Worm (Caenorhabditis elegans) whole organism, young adult: Measurements from ENCODE around the gene ifet-1.

ENCODE experiments used
- B0019.2 ChIP-seq: fragments of 200-800 bp; sonication (Bioruptor generic); conservative IDR thresholded peaks from 2 replicates; pipeline ENCODE4 v1.3.6; 2022; ENCODE audit warnings: missing genetic modification reagents, missing genetic modification characterization, missing compliant biosample characterization
- B0035.1 ChIP-seq: sonication (generic microtip); optimal IDR thresholded peaks from 2 replicates; lab custom pipeline; 2016; ENCODE audit warnings: missing genetic modification characterization, mild to moderate bottlenecking, missing compliant biosample characterization, missing genotype, missing genetic modification reagents
- B0336.3 ChIP-seq: fragments of 200-800 bp; sonication (Bioruptor generic); IDR thresholded peaks from 2 replicates; pipeline ENCODE4 v1.3.6; 2022; ENCODE audit warnings: missing genetic modification characterization, missing compliant biosample characterization
- C06A6.2 ChIP-seq: fragments of 200-800 bp; sonication (Bioruptor generic); conservative IDR thresholded peaks from 2 replicates; pipeline ENCODE4 v1.3.6; 2022; ENCODE audit warnings: missing genetic modification characterization, missing compliant biosample characterization
- C17E4.6 ChIP-seq: fragments of 200-800 bp; sonication (Bioruptor generic); IDR thresholded peaks from 2 replicates; pipeline ENCODE4 v1.3.6; 2022; ENCODE audit warnings: missing genetic modification reagents, missing genetic modification characterization, missing compliant biosample characterization
- F23B12.7 ChIP-seq: sonication (generic microtip); optimal IDR thresholded peaks from 2 replicates; lab custom pipeline; 2017; ENCODE audit warnings: missing genetic modification characterization, mild to moderate bottlenecking, missing compliant biosample characterization, antibody characterized with exemption, moderate library complexity; ENCODE audit not compliant: insufficient read depth
- F33H1.4 ChIP-seq: fragments of 200-800 bp; sonication (Bioruptor generic); IDR thresholded peaks from 2 replicates; pipeline ENCODE4 v1.3.6; 2022; ENCODE audit warnings: missing genetic modification reagents, missing genetic modification characterization, missing compliant biosample characterization
- F37B4.10 ChIP-seq: fragments of 200-800 bp; sonication (Bioruptor generic); IDR thresholded peaks from 2 replicates; pipeline ENCODE4 v1.3.6; 2022; ENCODE audit warnings: missing genetic modification characterization, missing compliant biosample characterization
- K12H6.12 ChIP-seq: fragments of 200-800 bp; sonication (Bioruptor generic); optimal IDR thresholded peaks from 2 replicates; lab custom pipeline; 2018; ENCODE audit warnings: mild to moderate bottlenecking, missing genetic modification characterization, missing compliant biosample characterization
- T26A5.8 ChIP-seq: sonication (generic microtip); optimal IDR thresholded peaks from 2 replicates; lab custom pipeline; 2016; ENCODE audit warnings: missing genetic modification characterization, missing compliant biosample characterization
- Y53F4B.3 ChIP-seq: fragments of 200-800 bp; sonication (Bioruptor generic); IDR thresholded peaks from 2 replicates; pipeline ENCODE4 v1.3.6; 2022; ENCODE audit warnings: missing genetic modification reagents, missing genetic modification characterization, missing compliant biosample characterization
- Y53G8AR.9 ChIP-seq: fragments of 200-800 bp; sonication (Bioruptor generic); conservative IDR thresholded peaks from 2 replicates; pipeline ENCODE4 v1.3.6; 2022; ENCODE audit warnings: missing genetic modification reagents, missing genetic modification characterization, missing compliant biosample characterization
- Y56A3A.18 ChIP-seq: fragments of 200-800 bp; sonication (Bioruptor generic); IDR thresholded peaks from 2 replicates; pipeline ENCODE4 v1.3.6; 2022; ENCODE audit warnings: missing genetic modification reagents, missing genetic modification characterization, missing compliant biosample characterization
- Y79H2A.3 ChIP-seq: fragments of 200-800 bp; sonication (Bioruptor generic); conservative IDR thresholded peaks from 2 replicates; pipeline ENCODE4 v1.3.6; 2022; ENCODE audit warnings: missing genetic modification reagents, missing genetic modification characterization, missing compliant biosample characterization
- Y95B8A.8 ChIP-seq: fragments of 200-800 bp; sonication (Bioruptor generic); IDR thresholded peaks from 2 replicates; pipeline ENCODE4 v1.3.6; 2022; ENCODE audit warnings: missing genetic modification reagents, missing genetic modification characterization, missing compliant biosample characterization
- aptf-2 ChIP-seq: fragments of 200-800 bp; sonication (Bioruptor generic); conservative IDR thresholded peaks from 2 replicates; pipeline ENCODE4 v1.3.6; 2022; ENCODE audit warnings: missing genetic modification reagents, missing genetic modification characterization, missing compliant biosample characterization
- athp-1 ChIP-seq: sonication (generic microtip); optimal IDR thresholded peaks from 2 replicates; lab custom pipeline; 2017; ENCODE audit warnings: mild to moderate bottlenecking, missing genetic modification characterization, missing compliant biosample characterization
- attf-5 ChIP-seq: fragments of 200-800 bp; sonication (Bioruptor generic); optimal IDR thresholded peaks from 2 replicates; lab custom pipeline; 2018; ENCODE audit warnings: mild to moderate bottlenecking, missing genetic modification characterization, missing compliant biosample characterization
- ccch-3 ChIP-seq: fragments of 200-800 bp; sonication (Bioruptor generic); optimal IDR thresholded peaks from 2 replicates; lab custom pipeline; 2018; ENCODE audit warnings: mild to moderate bottlenecking, missing genetic modification characterization, missing compliant biosample characterization
- ceh-91 ChIP-seq: fragments of 200-800 bp; sonication (Bioruptor generic); IDR thresholded peaks from 2 replicates; pipeline ENCODE4 v1.3.6; 2022; ENCODE audit warnings: missing genetic modification reagents, missing genetic modification characterization, missing compliant biosample characterization
- dox-1 ChIP-seq: fragments of 200-800 bp; sonication (Bioruptor generic); IDR thresholded peaks from 2 replicates; pipeline ENCODE4 v1.3.6; 2022; ENCODE audit warnings: missing genetic modification reagents, missing genetic modification characterization, missing compliant biosample characterization
- dpl-1 ChIP-seq: fragments of 150-350 bp; optimal IDR thresholded peaks from 2 replicates; lab custom pipeline; 2014; ENCODE audit warnings: missing biosample characterization, missing genetic modification reagents, missing genetic modification characterization
- efl-1 ChIP-seq: fragments of 150-350 bp; optimal IDR thresholded peaks from 2 replicates; lab custom pipeline; 2014; ENCODE audit warnings: missing biosample characterization, missing genetic modification reagents, missing genetic modification characterization
- ekl-4 ChIP-seq: fragments of 200-800 bp; sonication (Bioruptor generic); IDR thresholded peaks from 2 replicates; pipeline ENCODE4 v1.3.6; 2022; ENCODE audit warnings: missing genetic modification reagents, missing genetic modification characterization, missing compliant biosample characterization
- ets-4 ChIP-seq: fragments of 200-800 bp; sonication (Bioruptor generic); optimal IDR thresholded peaks from 2 replicates; lab custom pipeline; 2018; ENCODE audit warnings: mild to moderate bottlenecking, missing genetic modification characterization, missing compliant biosample characterization
- gei-17 ChIP-seq: fragments of 200-800 bp; sonication (Bioruptor generic); optimal IDR thresholded peaks from 2 replicates; lab custom pipeline; 2018; ENCODE audit warnings: mild to moderate bottlenecking, missing genetic modification characterization, missing compliant biosample characterization
- him-1 ChIP-seq: sonication (generic microtip); optimal IDR thresholded peaks from 2 replicates; lab custom pipeline; 2016; ENCODE audit warnings: missing genotype, missing genetic modification reagents, missing genetic modification characterization, missing compliant biosample characterization
- hmg-1.2 ChIP-seq: fragments of 200-800 bp; sonication (Bioruptor generic); IDR thresholded peaks from 2 replicates; pipeline ENCODE4 v1.3.6; 2022; ENCODE audit warnings: missing genetic modification reagents, missing genetic modification characterization, missing compliant biosample characterization
- let-526 ChIP-seq: fragments of 200-800 bp; sonication (Bioruptor generic); IDR thresholded peaks from 2 replicates; pipeline ENCODE4 v1.3.6; 2022; ENCODE audit warnings: missing genetic modification reagents, missing genetic modification characterization, missing compliant biosample characterization
- lin-35 ChIP-seq, 3 experiments: fragments of 150-350 bp in 2 of 3; sonication (generic microtip) in 1 of 3; optimal IDR thresholded peaks; 2 replicates each; lab custom pipeline; 2014 to 2018; ENCODE audit warnings: missing biosample characterization in 3 of 3, missing genetic modification characterization in 3 of 3, missing genetic modification reagents in 3 of 3
- lin-40 ChIP-seq: sonication (generic microtip); optimal IDR thresholded peaks from 2 replicates; lab custom pipeline; 2016; ENCODE audit warnings: missing genetic modification characterization, mild to moderate bottlenecking, missing compliant biosample characterization, missing genotype, missing genetic modification reagents
- lir-1 ChIP-seq: fragments of 200-800 bp; sonication (Bioruptor generic); conservative IDR thresholded peaks from 2 replicates; pipeline ENCODE4 v1.3.6; 2022; ENCODE audit warnings: missing genetic modification reagents, missing genetic modification characterization, missing compliant biosample characterization
- lsy-27 ChIP-seq: sonication (generic microtip); optimal IDR thresholded peaks from 2 replicates; lab custom pipeline; 2017; ENCODE audit warnings: missing genetic modification characterization, mild to moderate bottlenecking, missing compliant biosample characterization, antibody characterized with exemption, missing genotype, borderline replicate concordance; ENCODE audit not compliant: insufficient read depth
- madf-3 ChIP-seq: fragments of 200-800 bp; sonication (Bioruptor generic); IDR thresholded peaks from 2 replicates; pipeline ENCODE4 v1.3.6; 2022; ENCODE audit warnings: missing genetic modification reagents, missing genetic modification characterization, missing compliant biosample characterization
- madf-6 ChIP-seq: fragments of 200-800 bp; sonication (Bioruptor generic); IDR thresholded peaks from 2 replicates; pipeline ENCODE4 v1.3.6; 2022; ENCODE audit warnings: missing genetic modification reagents, missing genetic modification characterization, missing compliant biosample characterization
- nfya-2 ChIP-seq: fragments of 200-800 bp; sonication (Bioruptor generic); IDR thresholded peaks from 2 replicates; pipeline ENCODE4 v1.3.6; 2022; ENCODE audit warnings: missing genetic modification reagents, missing genetic modification characterization, missing compliant biosample characterization
- nhr-179 ChIP-seq: sonication (generic microtip); optimal IDR thresholded peaks from 2 replicates; lab custom pipeline; 2016; ENCODE audit warnings: mild to moderate bottlenecking, missing genetic modification characterization, missing compliant biosample characterization
- rcor-1 ChIP-seq: fragments of 200-800 bp; sonication (Bioruptor generic); IDR thresholded peaks from 2 replicates; pipeline ENCODE4 v1.3.6; 2022; ENCODE audit warnings: missing genetic modification reagents, missing genetic modification characterization, missing compliant biosample characterization
- rec-8 ChIP-seq, 2 experiments: sonication (generic microtip); optimal IDR thresholded peaks; 2 replicates each; lab custom pipeline; 2016; ENCODE audit warnings: mild to moderate bottlenecking in 2 of 2, missing genetic modification characterization in 2 of 2, missing genetic modification reagents in 2 of 2, missing genotype in 2 of 2, missing biosample characterization in 1 of 2, missing compliant biosample characterization in 1 of 2, moderate library complexity in 1 of 2
- sdz-38 ChIP-seq: sonication (generic microtip); optimal IDR thresholded peaks from 2 replicates; lab custom pipeline; 2016; ENCODE audit warnings: missing genotype, missing genetic modification characterization, missing compliant biosample characterization
- snpc-3.4 ChIP-seq: sonication (generic microtip); optimal IDR thresholded peaks from 2 replicates; lab custom pipeline; 2017; ENCODE audit warnings: missing genetic modification characterization, mild to moderate bottlenecking, missing compliant biosample characterization, antibody characterized with exemption, moderate library complexity, missing genotype, missing genetic modification reagents
- tbp1 ChIP-seq: fragments of 200-800 bp; sonication (Bioruptor generic); optimal IDR thresholded peaks from 2 replicates; lab custom pipeline; 2018; ENCODE audit warnings: mild to moderate bottlenecking, missing genetic modification characterization, missing compliant biosample characterization
- tbx-9 ChIP-seq: sonication (generic microtip); optimal IDR thresholded peaks from 2 replicates; lab custom pipeline; 2016; ENCODE audit warnings: borderline replicate concordance, missing genetic modification characterization, inconsistent platforms, missing compliant biosample characterization
- unc-130 ChIP-seq: sonication (generic microtip); optimal IDR thresholded peaks from 2 replicates; lab custom pipeline; 2016; ENCODE audit warnings: missing genetic modification reagents, missing genetic modification characterization, missing compliant biosample characterization
- xnd-1 ChIP-seq: sonication (generic microtip); optimal IDR thresholded peaks from 2 replicates; lab custom pipeline; 2016; ENCODE audit warnings: missing genotype, missing genetic modification reagents, missing genetic modification characterization, missing compliant biosample characterization

ifet-1 gene

DNA sequence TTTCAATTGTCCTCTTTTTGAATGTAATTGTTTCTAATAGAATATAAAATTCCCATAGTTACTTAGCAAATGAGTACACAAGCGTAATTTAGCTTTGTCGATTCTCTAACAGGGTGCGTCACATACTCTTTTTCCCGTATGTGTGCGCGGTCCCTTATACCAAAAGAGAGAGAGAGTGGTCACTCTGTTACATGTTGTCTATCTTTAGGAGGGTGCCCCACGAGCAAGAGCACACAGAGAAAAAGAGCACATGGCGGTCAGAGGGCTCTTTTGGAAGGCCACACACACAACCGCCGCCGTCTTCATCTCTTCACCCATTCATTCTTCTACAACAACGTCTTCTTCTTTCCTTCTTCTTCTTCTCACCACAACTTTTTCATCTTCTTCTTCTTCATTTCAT is 39.0 kb upstream of the ifet-1 start:
- TF ChIP-seq K12H6.12 (no peak), ccch-3 (GFP tag; lab: Kevin White, UChicago) (no peak), xnd-1 (no peak), nfya-2 (GFP tag; lab: Robert Waterston, UW) (no peak), T26A5.8 (tag; lab: Kevin White, UChicago) (no peak), gei-17 (GFP tag; lab: Kevin White, UChicago) (no peak)

DNA sequence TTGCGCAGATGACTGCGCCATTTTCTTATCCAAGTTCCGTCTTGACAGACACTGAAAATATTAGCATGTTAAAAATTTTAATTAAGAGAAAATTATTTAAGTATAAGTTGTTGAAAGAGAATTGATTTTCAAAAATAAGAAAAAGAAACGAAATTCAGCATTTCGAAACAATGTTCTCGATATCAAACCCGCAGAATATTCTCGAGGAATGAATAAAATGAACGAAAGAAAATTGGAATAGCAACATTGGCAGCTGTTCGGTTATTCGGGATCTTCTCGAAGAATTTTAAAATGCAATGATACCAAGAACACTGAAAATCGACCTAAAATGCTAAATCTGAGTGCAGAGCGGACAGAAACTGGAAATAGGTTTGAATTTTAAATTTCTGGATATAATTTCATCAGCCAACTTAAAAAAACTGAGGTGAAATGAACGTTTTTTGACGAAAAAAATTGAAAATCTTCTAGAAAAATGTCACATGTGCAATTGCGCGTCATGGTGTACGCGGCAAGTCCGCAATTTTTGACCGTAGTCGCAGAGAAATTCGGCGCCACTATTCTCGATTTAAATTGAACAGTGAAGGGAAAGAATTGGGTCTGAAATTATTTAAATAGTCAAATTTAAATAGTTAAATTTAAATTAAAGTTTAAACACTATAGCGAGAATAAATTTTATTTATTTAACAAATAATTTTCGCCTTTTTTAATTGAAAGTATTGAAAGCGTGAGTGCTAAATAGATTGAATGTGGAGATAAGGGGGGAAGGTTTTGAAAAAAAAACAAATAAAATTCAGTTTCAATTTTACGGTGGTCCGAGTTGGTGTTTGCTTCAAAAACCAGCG is 33.3 kb upstream of the ifet-1 start, which contains the start of the genes cct-5 and F25F2.1:
cct-5 (minus strand) TSS at position 51 of the 842 bp plus-strand sequence.
F25F2.1 (plus strand) TSS at position 792 of the 842 bp plus-strand sequence.
- TF ChIP-seq F33H1.4 (GFP tag; lab: Robert Waterston, UW) (peak; percentile 81), C06A6.2 (GFP tag; lab: Robert Waterston, UW) (no peak), F23B12.7 (tag; lab: Kevin White, UChicago) (peak; percentile 84), B0019.2 (GFP tag; lab: Robert Waterston, UW) (peak; percentile 88), let-526 (GFP tag; lab: Robert Waterston, UW) (no peak), rcor-1 (GFP tag; lab: Robert Waterston, UW) (peak; percentile 80), nfya-2 (GFP tag; lab: Robert Waterston, UW) (no peak), B0336.3 (GFP tag; lab: Robert Waterston, UW) (no peak; the same call in 1 of the 2 replicates), madf-3 (GFP tag; lab: Robert Waterston, UW) (peak; percentile 82; the same call in 1 of the 2 replicates), unc-130 (GFP tag; lab: Kevin White, UChicago) (peak; percentile 79), Y56A3A.18 (no peak), athp-1 (tag; lab: Kevin White, UChicago) (peak; percentile 77), sdz-38 (tag; lab: Kevin White, UChicago) (no peak), Y79H2A.3 (GFP tag; lab: Robert Waterston, UW) (peak; percentile 81), hmg-1.2 (GFP tag; lab: Robert Waterston, UW) (peak; percentile 67), tbx-9 (tag; lab: Kevin White, UChicago) (no peak), ets-4 (no peak), Y53F4B.3 (no peak), ceh-91 (GFP tag; lab: Robert Waterston, UW) (peak; percentile 96), dox-1 (peak; percentile 93), Y53G8AR.9 (0 out of 2 replicates have a peak, but pooled peaks have one; percentile 43), tbp1 (GFP tag; lab: Kevin White, UChicago) (peak; percentile 70), dpl-1 (peak; percentile 96), lin-40 (tag; lab: Kevin White, UChicago) (no peak), him-1 (peak; percentile 47), attf-5 (GFP tag; lab: Kevin White, UChicago) (peak; percentile 59), madf-6 (GFP tag; lab: Robert Waterston, UW) (peak; percentile 97), ekl-4 (GFP tag; lab: Robert Waterston, UW) (peak; percentile 79), rec-8 (tag; optimal IDR thresholded peaks at IDR 0.05; lab: Kevin White, UChicago) (no peak), snpc-3.4 (tag; lab: Kevin White, UChicago) (peak; percentile 92), lsy-27 (tag; lab: Kevin White, UChicago) (peak; percentile 19), efl-1 (GFP tag; lab: Kevin White, UChicago) (peak; percentile 97), F37B4.10 (GFP tag; lab: Robert Waterston, UW) (no peak), lin-35 (GFP tag; optimal IDR thresholded peaks at IDR 0.05; lab: Kevin White, UChicago) (peak in 2 of 3 experiments; percentile 62 to 66), C17E4.6 (GFP tag; lab: Robert Waterston, UW) (peak; percentile 61; the same call in 1 of the 2 replicates), lir-1 (peak; percentile 67; the same call in 1 of the 2 replicates), aptf-2 (GFP tag; lab: Robert Waterston, UW) (no peak), nhr-179 (tag; lab: Kevin White, UChicago) (no peak), Y95B8A.8 (GFP tag; lab: Robert Waterston, UW) (0 out of 2 replicates have a peak, but pooled peaks have one; percentile 62), B0035.1 (tag; lab: Kevin White, UChicago) (no peak)
